Worm (Caenorhabditis elegans) whole organism, late embryonic: ENCODE data around the gene sec-61.A.
A peak's percentile ranks its signal among the peaks of the same experiment; 100 is the strongest.

Experiments used
- C08G9.2 ChIP-seq: sonication (generic microtip); optimal IDR thresholded peaks from 2 replicates; lab custom pipeline; 2016; ENCODE audit warnings: mild to moderate bottlenecking, missing genetic modification characterization, moderate library complexity, missing compliant biosample characterization
- C38D4.7 ChIP-seq: fragments of 200-800 bp; sonication (Bioruptor generic); optimal IDR thresholded peaks from 2 replicates; lab custom pipeline; 2018; ENCODE audit warnings: mild to moderate bottlenecking, missing genetic modification characterization, moderate library complexity, missing compliant biosample characterization
- F13H6.1 ChIP-seq: sonication (generic microtip); optimal IDR thresholded peaks from 2 replicates; lab custom pipeline; 2016; ENCODE audit warnings: missing genetic modification characterization, missing compliant biosample characterization
- K02D7.2 ChIP-seq: sonication (generic microtip); optimal IDR thresholded peaks from 2 replicates; lab custom pipeline; 2017; ENCODE audit warnings: mild to moderate bottlenecking, missing genetic modification characterization, missing compliant biosample characterization
- K09A11.1 ChIP-seq: sonication (generic microtip); optimal IDR thresholded peaks from 2 replicates; lab custom pipeline; 2017; ENCODE audit warnings: antibody characterized with exemption, mild to moderate bottlenecking, missing genetic modification characterization, missing compliant biosample characterization; ENCODE audit not compliant: insufficient read depth
- T23F11.4 ChIP-seq: fragments of 200-800 bp; sonication (Bioruptor generic); optimal IDR thresholded peaks from 2 replicates; lab custom pipeline; 2018; ENCODE audit warnings: mild to moderate bottlenecking, missing genetic modification characterization, missing compliant biosample characterization
- Y22D7AL.16 ChIP-seq: sonication (generic microtip); optimal IDR thresholded peaks from 2 replicates; lab custom pipeline; 2016; ENCODE audit warnings: missing genetic modification characterization, missing compliant biosample characterization
- ahr-1 ChIP-seq: sonication (generic microtip); optimal IDR thresholded peaks from 2 replicates; lab custom pipeline; 2016; ENCODE audit warnings: missing genetic modification characterization, missing compliant biosample characterization
- ama-1 ChIP-seq: fragments of 150-350 bp; optimal IDR thresholded peaks from 2 replicates; lab custom pipeline; 2014
- ceh-14 ChIP-seq: sonication (generic microtip); optimal IDR thresholded peaks from 2 replicates; lab custom pipeline; 2016; ENCODE audit warnings: missing genotype, missing genetic modification characterization, missing compliant biosample characterization
- ceh-18 ChIP-seq: sonication (generic microtip); optimal IDR thresholded peaks from 2 replicates; lab custom pipeline; 2016; ENCODE audit warnings: missing genetic modification characterization, missing compliant biosample characterization
- ceh-19 ChIP-seq: fragments of 200-800 bp; sonication (Bioruptor generic); optimal IDR thresholded peaks from 2 replicates; lab custom pipeline; 2018; ENCODE audit warnings: mild to moderate bottlenecking, missing genetic modification characterization, missing compliant biosample characterization
- ceh-22 ChIP-seq: sonication (generic microtip); optimal IDR thresholded peaks from 2 replicates; lab custom pipeline; 2017; ENCODE audit warnings: missing biosample characterization, missing genetic modification characterization
- ceh-24 ChIP-seq: sonication (generic microtip); optimal IDR thresholded peaks from 2 replicates; lab custom pipeline; 2016; ENCODE audit warnings: mild to moderate bottlenecking, missing genetic modification characterization, missing compliant biosample characterization
- ceh-30 ChIP-seq: fragments of 150-350 bp; optimal IDR thresholded peaks from 2 replicates; lab custom pipeline; 2014; ENCODE audit warnings: missing biosample characterization, missing genetic modification characterization
- ceh-31 ChIP-seq: sonication (generic microtip); optimal IDR thresholded peaks from 2 replicates; lab custom pipeline; 2016; ENCODE audit warnings: missing genetic modification characterization, missing compliant biosample characterization
- ceh-45 ChIP-seq: fragments of 200-800 bp; sonication (Bioruptor generic); IDR thresholded peaks from 2 replicates; pipeline ENCODE4 v1.3.6; 2022; ENCODE audit warnings: missing genetic modification reagents, missing genetic modification characterization, missing compliant biosample characterization
- ceh-48 ChIP-seq: sonication (generic microtip); optimal IDR thresholded peaks from 2 replicates; lab custom pipeline; 2016; ENCODE audit warnings: missing genetic modification characterization, inconsistent platforms, missing compliant biosample characterization
- ceh-6 ChIP-seq: fragments of 200-800 bp; sonication (Bioruptor generic); optimal IDR thresholded peaks from 2 replicates; lab custom pipeline; 2018; ENCODE audit warnings: mild to moderate bottlenecking, missing genetic modification characterization, missing compliant biosample characterization
- dve-1 ChIP-seq: sonication (generic microtip); optimal IDR thresholded peaks from 2 replicates; lab custom pipeline; 2017; ENCODE audit warnings: antibody characterized with exemption, mild to moderate bottlenecking, missing genetic modification characterization, missing compliant biosample characterization
- elt-2 ChIP-seq: sonication (generic microtip); optimal IDR thresholded peaks from 2 replicates; lab custom pipeline; 2016; ENCODE audit warnings: missing genetic modification reagents, missing genetic modification characterization, missing compliant biosample characterization
- elt-4 ChIP-seq: sonication (generic microtip); optimal IDR thresholded peaks from 2 replicates; lab custom pipeline; 2016; ENCODE audit warnings: missing genetic modification characterization, missing compliant biosample characterization
- ets-4 ChIP-seq: sonication (generic microtip); optimal IDR thresholded peaks from 2 replicates; lab custom pipeline; 2016; ENCODE audit warnings: missing genetic modification characterization, missing compliant biosample characterization
- fax-1 ChIP-seq: sonication (generic microtip); optimal IDR thresholded peaks from 2 replicates; lab custom pipeline; 2016; ENCODE audit warnings: missing genotype, missing genetic modification characterization, missing compliant biosample characterization
- fkh-10 ChIP-seq: fragments of 150-350 bp; optimal IDR thresholded peaks from 2 replicates; lab custom pipeline; 2014; ENCODE audit warnings: missing biosample characterization, missing genetic modification reagents, missing genetic modification characterization
- fkh-6 ChIP-seq: sonication (generic microtip); optimal IDR thresholded peaks from 2 replicates; lab custom pipeline; 2016; ENCODE audit warnings: missing genetic modification characterization, missing compliant biosample characterization
- gmeb-2 ChIP-seq: sonication (generic microtip); optimal IDR thresholded peaks from 2 replicates; lab custom pipeline; 2016; ENCODE audit warnings: missing genetic modification characterization, inconsistent platforms, missing compliant biosample characterization
- hlh-13 ChIP-seq: fragments of 200-800 bp; sonication (Bioruptor generic); optimal IDR thresholded peaks from 2 replicates; lab custom pipeline; 2018; ENCODE audit warnings: mild to moderate bottlenecking, missing genetic modification characterization, missing compliant biosample characterization
- hlh-15 ChIP-seq: sonication (generic microtip); optimal IDR thresholded peaks from 2 replicates; lab custom pipeline; 2016; ENCODE audit warnings: missing genetic modification characterization, missing compliant biosample characterization
- hlh-6 ChIP-seq: sonication (generic microtip); optimal IDR thresholded peaks from 2 replicates; lab custom pipeline; 2016; ENCODE audit warnings: missing genotype, missing genetic modification characterization, missing compliant biosample characterization
- hlh-8 ChIP-seq: sonication (generic microtip); optimal IDR thresholded peaks from 2 replicates; lab custom pipeline; 2016; ENCODE audit warnings: missing genotype, missing genetic modification characterization, missing compliant biosample characterization
- lin-11 ChIP-seq: fragments of 200-800 bp; sonication (Bioruptor generic); optimal IDR thresholded peaks from 2 replicates; lab custom pipeline; 2018; ENCODE audit warnings: mild to moderate bottlenecking, missing genetic modification characterization, missing compliant biosample characterization
- nfya-1 ChIP-seq: sonication (generic microtip); optimal IDR thresholded peaks from 2 replicates; lab custom pipeline; 2017; ENCODE audit warnings: missing genetic modification characterization, mild to moderate bottlenecking, missing compliant biosample characterization, antibody characterized with exemption, moderate library complexity
- nhr-11 ChIP-seq: fragments of 150-350 bp; optimal IDR thresholded peaks from 2 replicates; lab custom pipeline; 2014; ENCODE audit warnings: missing biosample characterization, missing genetic modification characterization
- nhr-232 ChIP-seq: sonication (generic microtip); optimal IDR thresholded peaks from 2 replicates; lab custom pipeline; 2016; ENCODE audit warnings: missing genetic modification characterization, missing compliant biosample characterization
- npax-4 ChIP-seq: sonication (generic microtip); optimal IDR thresholded peaks from 2 replicates; lab custom pipeline; 2016; ENCODE audit warnings: missing genetic modification characterization, missing compliant biosample characterization
- odd-2 ChIP-seq: sonication (generic microtip); optimal IDR thresholded peaks from 2 replicates; lab custom pipeline; 2017; ENCODE audit warnings: antibody characterized with exemption, mild to moderate bottlenecking, missing genetic modification characterization, missing compliant biosample characterization
- pag-3 ChIP-seq: sonication (generic microtip); optimal IDR thresholded peaks from 2 replicates; lab custom pipeline; 2016; ENCODE audit warnings: missing compliant biosample characterization, missing genetic modification characterization, borderline replicate concordance
- pha-2 ChIP-seq: sonication (generic microtip); optimal IDR thresholded peaks from 2 replicates; lab custom pipeline; 2017; ENCODE audit warnings: mild to moderate bottlenecking, missing genetic modification characterization, missing compliant biosample characterization
- pha-4 ChIP-seq: fragments of 150-350 bp; optimal IDR thresholded peaks from 2 replicates; lab custom pipeline; 2018; ENCODE audit warnings: missing biosample characterization, missing genetic modification reagents, missing genetic modification characterization
- pqm-1 ChIP-seq: sonication (generic microtip); optimal IDR thresholded peaks from 2 replicates; lab custom pipeline; 2016; ENCODE audit warnings: missing genetic modification characterization, missing compliant biosample characterization
- pros-1 ChIP-seq: fragments of 150-350 bp; optimal IDR thresholded peaks from 2 replicates; lab custom pipeline; 2014; ENCODE audit warnings: missing biosample characterization, missing genetic modification reagents, missing genetic modification characterization
- ref-2 ChIP-seq: sonication (generic microtip); optimal IDR thresholded peaks from 2 replicates; lab custom pipeline; 2016; ENCODE audit warnings: missing genetic modification characterization, missing compliant biosample characterization
- rnt-1 ChIP-seq: sonication (generic microtip); optimal IDR thresholded peaks from 2 replicates; lab custom pipeline; 2016; ENCODE audit warnings: missing genetic modification characterization, missing compliant biosample characterization
- sdc-2 ChIP-seq: sonication (generic microtip); optimal IDR thresholded peaks from 2 replicates; lab custom pipeline; 2016; ENCODE audit warnings: missing genotype, missing genetic modification characterization, missing compliant biosample characterization
- sox-2 ChIP-seq: fragments of 200-800 bp; sonication (Bioruptor generic); IDR thresholded peaks from 2 replicates; pipeline ENCODE4 v1.3.6; 2022; ENCODE audit warnings: missing genetic modification reagents, missing genetic modification characterization, missing compliant biosample characterization
- sox-4 ChIP-seq: sonication (generic microtip); optimal IDR thresholded peaks from 2 replicates; lab custom pipeline; 2017; ENCODE audit warnings: mild to moderate bottlenecking, missing genetic modification characterization, inconsistent platforms, missing compliant biosample characterization
- syd-9 ChIP-seq: sonication (generic microtip); optimal IDR thresholded peaks from 2 replicates; lab custom pipeline; 2016; ENCODE audit warnings: mild to moderate bottlenecking, missing genetic modification characterization, moderate library complexity, missing compliant biosample characterization
- tbx-2 ChIP-seq: sonication (generic microtip); optimal IDR thresholded peaks from 2 replicates; lab custom pipeline; 2016; ENCODE audit warnings: missing genetic modification characterization, missing compliant biosample characterization
- tbx-7 ChIP-seq: sonication (generic microtip); optimal IDR thresholded peaks from 2 replicates; lab custom pipeline; 2016; ENCODE audit warnings: missing genotype, missing genetic modification characterization, missing compliant biosample characterization
- ttx-3 ChIP-seq: sonication (generic microtip); optimal IDR thresholded peaks from 2 replicates; lab custom pipeline; 2016; ENCODE audit warnings: missing genetic modification reagents, missing genetic modification characterization, missing compliant biosample characterization
- unc-42 ChIP-seq: sonication (generic microtip); optimal IDR thresholded peaks from 2 replicates; lab custom pipeline; 2016; ENCODE audit warnings: missing genotype, missing genetic modification characterization, missing compliant biosample characterization
- unc-86 ChIP-seq: sonication (generic microtip); optimal IDR thresholded peaks from 2 replicates; lab custom pipeline; 2016; ENCODE audit warnings: missing genetic modification characterization, missing compliant biosample characterization
- zip-5 ChIP-seq: sonication (generic microtip); optimal IDR thresholded peaks from 2 replicates; lab custom pipeline; 2016; ENCODE audit warnings: missing genetic modification characterization, missing compliant biosample characterization
- ztf-16 ChIP-seq: sonication (generic microtip); optimal IDR thresholded peaks from 2 replicates; lab custom pipeline; 2017; ENCODE audit warnings: missing genetic modification characterization, missing compliant biosample characterization

The sec-61.A gene

ce11 chrIV:14824878-14825352 lies at the start of gene sec-61.A:
sec-61.A (minus strand) TSS chrIV:14825264.
- peak; percentile 77 for TF ChIP-seq tbx-2 (tag; lab: Kevin White, UChicago)
- no peak for TF ChIP-seq unc-86 (tag; lab: Kevin White, UChicago)
- TF ChIP-seq ttx-3 = no peak
- TF ChIP-seq gmeb-2 = no peak
- no peak for TF ChIP-seq odd-2 (tag; lab: Kevin White, UChicago)
- TF ChIP-seq ref-2 (tag; lab: Kevin White, UChicago) = peak; percentile 87
- TF ChIP-seq ama-1 (lab: Kevin White, UChicago) = no peak
- no peak for TF ChIP-seq C38D4.7 (GFP tag; lab: Kevin White, UChicago)
- TF ChIP-seq elt-2 = peak; percentile 43
- no peak for TF ChIP-seq ceh-30 (tag; lab: Kevin White, UChicago)
- no peak for TF ChIP-seq zip-5 (tag; lab: Kevin White, UChicago)
- peak; percentile 83 for TF ChIP-seq nfya-1 (tag; lab: Kevin White, UChicago)
- no peak for TF ChIP-seq C08G9.2 (tag; lab: Kevin White, UChicago)
- TF ChIP-seq fax-1 (tag; lab: Kevin White, UChicago) = no peak
- no peak for TF ChIP-seq ahr-1 (tag; lab: Kevin White, UChicago)
- no peak for TF ChIP-seq pag-3 (tag; lab: Kevin White, UChicago)
- TF ChIP-seq hlh-6 (tag; lab: Kevin White, UChicago) = no peak
- no peak for TF ChIP-seq ceh-22 (tag; lab: Kevin White, UChicago)
- TF ChIP-seq ceh-19 (GFP tag; lab: Kevin White, UChicago) = no peak
- no peak for TF ChIP-seq sox-2 (GFP tag; lab: Robert Waterston, UW)
- TF ChIP-seq pha-4 (tag; lab: Kevin White, UChicago) = no peak
- TF ChIP-seq unc-42 (tag; lab: Kevin White, UChicago) = peak; percentile 72
- TF ChIP-seq hlh-8 (tag; lab: Kevin White, UChicago) = peak; percentile 5
- no peak for TF ChIP-seq sdc-2 (tag; lab: Kevin White, UChicago)
- no peak for TF ChIP-seq pha-2 (tag; lab: Kevin White, UChicago)
- TF ChIP-seq ztf-16 (tag; lab: Kevin White, UChicago) = peak; percentile 6
- no peak for TF ChIP-seq nhr-11 (tag; lab: Kevin White, UChicago)
- TF ChIP-seq T23F11.4 (GFP tag; lab: Kevin White, UChicago) = no peak
- TF ChIP-seq fkh-10 (GFP tag; lab: Kevin White, UChicago) = no peak
- no peak for TF ChIP-seq ceh-24
- peak; percentile 55 for TF ChIP-seq ceh-18 (tag; lab: Kevin White, UChicago)
- no peak for TF ChIP-seq hlh-15 (tag; lab: Kevin White, UChicago)
- peak; percentile 29 for TF ChIP-seq tbx-7
- no peak for TF ChIP-seq hlh-13 (GFP tag; lab: Kevin White, UChicago)
- no peak for TF ChIP-seq syd-9 (tag; lab: Kevin White, UChicago)
- peak; percentile 56 for TF ChIP-seq K09A11.1 (tag; lab: Kevin White, UChicago)
- TF ChIP-seq pros-1 (tag; lab: Kevin White, UChicago) = no peak
- TF ChIP-seq Y22D7AL.16 (tag; lab: Kevin White, UChicago) = no peak
- TF ChIP-seq npax-4 = no peak
- TF ChIP-seq ceh-14 (tag; lab: Kevin White, UChicago) = no peak
- no peak for TF ChIP-seq nhr-232 (tag; lab: Kevin White, UChicago)
- TF ChIP-seq K02D7.2 (tag; lab: Kevin White, UChicago) = no peak
- TF ChIP-seq ceh-45 (GFP tag; lab: Robert Waterston, UW) = no peak
- no peak for TF ChIP-seq elt-4 (tag; lab: Kevin White, UChicago)
- TF ChIP-seq ets-4 (tag; lab: Kevin White, UChicago) = peak; percentile 7
- peak; percentile 66 for TF ChIP-seq ceh-31
- TF ChIP-seq fkh-6 (tag; lab: Kevin White, UChicago) = no peak
- no peak for TF ChIP-seq F13H6.1 (tag; lab: Kevin White, UChicago)
- no peak for TF ChIP-seq dve-1
- no peak for TF ChIP-seq ceh-48
- no peak for TF ChIP-seq lin-11 (tag; lab: Kevin White, UChicago)
- no peak for TF ChIP-seq ceh-6
- TF ChIP-seq rnt-1 (tag; lab: Kevin White, UChicago) = no peak
- TF ChIP-seq pqm-1 (tag; lab: Kevin White, UChicago) = no peak
- TF ChIP-seq sox-4 (tag; lab: Kevin White, UChicago) = no peak
